Fruit fly (Drosophila melanogaster) whole organism, pupa: Measurements from ENCODE around the gene CG42238.

Experiments used
- CG10348 ChIP-seq: fragments of 200-800 bp; sonication (Bioruptor generic); IDR thresholded peaks from 2 replicates; pipeline ENCODE4 v1.3.6; 2022; ENCODE audit warnings: missing biosample characterization, missing genetic modification characterization
- CG13204 ChIP-seq: fragments of 200-800 bp; sonication (Bioruptor generic); optimal IDR thresholded peaks from 2 replicates; lab custom pipeline; 2018; ENCODE audit warnings: missing biosample characterization, mild to moderate bottlenecking, missing genetic modification characterization, moderate library complexity
- CG17806 ChIP-seq: fragments of 200-800 bp; sonication (Bioruptor generic); optimal IDR thresholded peaks from 2 replicates; lab custom pipeline; 2018; ENCODE audit warnings: missing biosample characterization, mild to moderate bottlenecking, missing genetic modification characterization, moderate library complexity
- EcR ChIP-seq: fragments of 200-800 bp; sonication (Bioruptor generic); optimal IDR thresholded peaks from 3 replicates; lab custom pipeline; 2019; ENCODE audit warnings: missing biosample characterization, missing genetic modification characterization, mild to moderate bottlenecking, moderate library complexity, missing genetic modification reagents
- fd96Ca ChIP-seq: fragments of 200-800 bp; sonication (Bioruptor generic); IDR thresholded peaks from 3 replicates; pipeline ENCODE4 v1.3.6; 2022; ENCODE audit warnings: missing biosample characterization, missing genetic modification characterization
- gl ChIP-seq: fragments of 200-800 bp; sonication (Bioruptor generic); optimal IDR thresholded peaks from 2 replicates; lab custom pipeline; 2018; ENCODE audit warnings: missing biosample characterization, mild to moderate bottlenecking, missing genetic modification characterization
- rn ChIP-seq: fragments of 200-800 bp; sonication (Bioruptor generic); IDR thresholded peaks from 2 replicates; pipeline ENCODE4 v1.3.6; 2022; ENCODE audit warnings: missing biosample characterization, missing genetic modification characterization

DNA sequence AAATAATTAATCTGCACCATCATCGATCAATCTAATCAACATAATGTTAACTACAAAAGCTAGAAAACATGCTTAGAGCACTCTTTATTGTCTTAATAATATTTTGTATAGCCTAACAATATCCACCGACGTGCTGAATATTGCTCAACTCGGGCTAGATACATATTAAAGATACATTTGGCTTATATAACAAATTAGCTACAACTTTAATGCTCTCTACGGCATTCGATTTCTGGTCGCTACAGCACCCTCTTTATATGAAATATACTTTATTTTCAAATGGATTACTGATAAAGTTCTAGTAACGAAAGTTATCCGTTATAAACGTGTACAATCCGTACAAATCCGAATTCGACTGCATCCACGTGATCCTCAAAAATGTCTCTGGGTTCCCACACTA, 94.0 kb downstream of the CG42238 start:
- TF ChIP-seq CG10348 (no peak), rn (no peak), EcR (GFP tag; lab: Kevin White, UChicago) (no peak), CG17806 (tag; lab: Kevin White, UChicago) (no peak), CG13204 (GFP tag; lab: Kevin White, UChicago) (no peak), fd96Ca (GFP tag; lab: Robert Waterston, UW) (no peak), gl (tag; lab: Kevin White, UChicago) (no peak)
